Worm (Caenorhabditis elegans) whole organism, L2 larva: ENCODE data around the gene chil-26.

Source experiments
- F13H6.1 ChIP-seq: sonication (generic microtip); optimal IDR thresholded peaks from 2 replicates; lab custom pipeline; 2016; ENCODE audit warnings: missing genetic modification characterization, missing compliant biosample characterization
- ZK546.5 ChIP-seq: sonication (generic microtip); optimal IDR thresholded peaks from 2 replicates; lab custom pipeline; 2017; ENCODE audit warnings: missing biosample characterization, missing genetic modification characterization
- dmd-4 ChIP-seq: sonication (generic microtip); optimal IDR thresholded peaks from 2 replicates; lab custom pipeline; 2017; ENCODE audit warnings: missing biosample characterization, missing genetic modification characterization
- snpc-4 ChIP-seq: fragments of 150-350 bp; optimal IDR thresholded peaks from 2 replicates; lab custom pipeline; 2014; ENCODE audit warnings: missing biosample characterization, missing genetic modification characterization
- unc-55 ChIP-seq: fragments of 150-350 bp; sonication (generic microtip); optimal IDR thresholded peaks from 3 replicates; lab custom pipeline; 2014; ENCODE audit warnings: missing biosample characterization, missing genetic modification reagents, missing genetic modification characterization
- unc-62 ChIP-seq: fragments of 150-350 bp; optimal IDR thresholded peaks from 2 replicates; lab custom pipeline; 2014; ENCODE audit warnings: missing biosample characterization, missing genetic modification reagents, missing genetic modification characterization

ce11 chrII:9490589-9490988 is 15.7 kb downstream of the chil-26 start:
- TF ChIP-seq unc-62 (no peak), dmd-4 (tag; lab: Kevin White, UChicago) (no peak), ZK546.5 (no peak), F13H6.1 (no peak), snpc-4 (tag; lab: Kevin White, UChicago) (no peak), unc-55 (GFP tag; lab: Kevin White, UChicago) (no peak)
